Worm (Caenorhabditis elegans) whole organism, early embryonic: ENCODE measurements around the gene nstp-8.

ENCODE experiments used
- ama-1 ChIP-seq: fragments of 150-350 bp; optimal IDR thresholded peaks from 2 replicates; lab custom pipeline; 2014
- tbx-11 ChIP-seq: fragments of 200-800 bp; sonication (Bioruptor generic); IDR thresholded peaks from 2 replicates; pipeline ENCODE4 v1.3.6; 2022; ENCODE audit warnings: missing genetic modification characterization, missing compliant biosample characterization

ce11 chrV:2249310-2249709 lies 33.9 kb downstream of the nstp-8 start, which contains the start of gene cyp-33C6:
- TF ChIP-seq tbx-11 (GFP tag; lab: Robert Waterston, UW) (no peak), ama-1 (lab: Kevin White, UChicago) (no peak)
